Worm (Caenorhabditis elegans) whole organism, L4 larva: ENCODE data around the gene zip-5.

ENCODE experiments used
- F10B5.3 ChIP-seq: sonication (generic microtip); optimal IDR thresholded peaks from 2 replicates; lab custom pipeline; 2016; ENCODE audit warnings: mild to moderate bottlenecking, missing genetic modification characterization, missing compliant biosample characterization
- Y48G9A.11 ChIP-seq: fragments of 200-800 bp; sonication (Bioruptor generic); IDR thresholded peaks from 2 replicates; pipeline ENCODE4 v1.3.6; 2022; ENCODE audit warnings: missing genetic modification reagents, missing genetic modification characterization, missing compliant biosample characterization
- ZK337.2 ChIP-seq: fragments of 200-800 bp; sonication (Bioruptor generic); IDR thresholded peaks from 2 replicates; pipeline ENCODE4 v1.3.6; 2022; ENCODE audit warnings: missing genetic modification reagents, missing genetic modification characterization, missing compliant biosample characterization
- aha-1 ChIP-seq: fragments of 150-350 bp; peaks from one replicate; lab custom pipeline; 2014; ENCODE audit warnings: missing biosample characterization, missing genetic modification characterization
- ceh-28 ChIP-seq: fragments of 150-350 bp; optimal IDR thresholded peaks from 2 replicates; lab custom pipeline; 2014; ENCODE audit warnings: missing biosample characterization, missing genetic modification reagents, missing genetic modification characterization
- dmd-8 ChIP-seq: fragments of 200-800 bp; sonication (Bioruptor generic); IDR thresholded peaks from 2 replicates; pipeline ENCODE4 v1.3.6; 2022; ENCODE audit warnings: missing genetic modification characterization, missing compliant biosample characterization
- hif-1 ChIP-seq, 2 experiments: sonication (generic microtip); optimal IDR thresholded peaks; 2 replicates each; lab custom pipeline; 2016 to 2017; ENCODE audit warnings: missing compliant biosample characterization in 2 of 2, missing genetic modification characterization in 2 of 2, missing genetic modification reagents in 2 of 2, missing genotype in 2 of 2, mild to moderate bottlenecking in 1 of 2
- hlh-11 ChIP-seq: fragments of 200-800 bp; sonication (Bioruptor generic); optimal IDR thresholded peaks from 2 replicates; lab custom pipeline; 2018; ENCODE audit warnings: mild to moderate bottlenecking, missing genetic modification characterization, missing compliant biosample characterization
- lin-15B ChIP-seq: fragments of 150-350 bp; sonication (generic microtip); optimal IDR thresholded peaks from 3 replicates; lab custom pipeline; 2014; ENCODE audit warnings: missing biosample characterization, missing genetic modification characterization
- lin-38 ChIP-seq: fragments of 200-800 bp; sonication (Bioruptor generic); IDR thresholded peaks from 2 replicates; pipeline ENCODE4 v1.3.6; 2022; ENCODE audit warnings: missing genetic modification reagents, missing genetic modification characterization, missing compliant biosample characterization
- lin-39 ChIP-seq: fragments of 150-350 bp; optimal IDR thresholded peaks from 2 replicates; lab custom pipeline; 2014; ENCODE audit warnings: missing biosample characterization, missing genetic modification reagents, missing genetic modification characterization
- lsy-2 ChIP-seq, 2 experiments: fragments of 150-350 bp in 1 of 2; sonication (generic microtip) in 1 of 2; optimal IDR thresholded peaks; 2 replicates each; lab custom pipeline; 2014 to 2017; ENCODE audit warnings: missing biosample characterization in 2 of 2, missing genetic modification characterization in 2 of 2
- madf-5 ChIP-seq, 2 experiments: fragments of 200-800 bp; sonication (Bioruptor generic); IDR thresholded peaks; 2 replicates each; pipeline ENCODE4 v1.3.6; 2022; ENCODE audit warnings: missing compliant biosample characterization in 2 of 2, missing genetic modification characterization in 2 of 2
- mdl-1 ChIP-seq, 2 experiments: fragments of 150-350 bp in 1 of 2; sonication (generic microtip) in 1 of 2; optimal IDR thresholded peaks; 2 replicates each; lab custom pipeline; 2014 to 2017; ENCODE audit warnings: missing biosample characterization in 2 of 2, missing genetic modification characterization in 2 of 2
- nhr-11 ChIP-seq: fragments of 150-350 bp; optimal IDR thresholded peaks from 2 replicates; lab custom pipeline; 2014; ENCODE audit warnings: missing biosample characterization, missing genetic modification characterization
- nhr-28 ChIP-seq: fragments of 150-350 bp; optimal IDR thresholded peaks from 2 replicates; lab custom pipeline; 2014; ENCODE audit warnings: missing biosample characterization, missing genetic modification characterization
- nhr-6 ChIP-seq: fragments of 150-350 bp; optimal IDR thresholded peaks from 2 replicates; lab custom pipeline; 2014; ENCODE audit warnings: missing biosample characterization, missing genetic modification characterization
- nhr-76 ChIP-seq: fragments of 150-350 bp; optimal IDR thresholded peaks from 2 replicates; lab custom pipeline; 2014; ENCODE audit warnings: missing biosample characterization, missing genetic modification characterization
- set-16 ChIP-seq: fragments of 200-800 bp; sonication (Bioruptor generic); IDR thresholded peaks from 2 replicates; pipeline ENCODE4 v1.3.6; 2022; ENCODE audit warnings: missing genetic modification reagents, missing genetic modification characterization, missing compliant biosample characterization
- unc-130 ChIP-seq: sonication (generic microtip); optimal IDR thresholded peaks from 2 replicates; lab custom pipeline; 2016; ENCODE audit warnings: missing genetic modification reagents, missing genetic modification characterization, missing compliant biosample characterization
- zip-2 ChIP-seq: fragments of 150-350 bp; optimal IDR thresholded peaks from 2 replicates; lab custom pipeline; 2014; ENCODE audit warnings: missing biosample characterization, missing genetic modification characterization

Gene zip-5

DNA sequence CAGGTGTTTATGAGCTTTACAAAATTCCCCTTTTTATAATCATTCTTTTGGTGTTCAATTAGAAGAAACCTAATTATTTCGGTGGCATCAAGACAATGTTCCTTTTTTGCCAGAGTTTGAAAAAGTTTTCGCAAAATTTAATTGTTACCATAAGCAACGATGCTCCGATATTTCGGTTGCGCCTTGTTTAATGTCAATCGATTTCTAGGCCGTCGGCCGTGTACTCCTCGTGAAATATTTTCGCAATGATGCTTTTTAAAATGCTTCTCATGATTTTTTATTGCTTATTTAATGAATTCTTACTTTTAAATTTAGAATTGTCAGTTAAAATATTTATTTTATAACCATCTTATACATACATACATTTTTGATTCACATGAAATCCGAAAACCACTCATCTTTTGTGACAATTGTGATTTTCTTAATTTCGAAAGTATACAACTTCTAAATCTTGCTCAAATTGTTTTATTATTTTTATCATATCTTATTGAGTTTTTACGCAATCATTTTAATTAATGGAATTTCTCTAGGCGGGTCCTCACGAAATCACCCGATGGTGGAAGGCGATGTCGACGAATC lies 48.8 kb downstream of the zip-5 start, which contains the start of gene C50B6.3 (continued):
- TF ChIP-seq lin-39 (tag; lab: Kevin White, UChicago) (peak; percentile 10), nhr-76 (tag; lab: Kevin White, UChicago) (no peak), mdl-1 (tag; optimal IDR thresholded peaks at IDR 0.05; lab: Kevin White, UChicago) (no peak), hif-1 (tag; optimal IDR thresholded peaks at IDR 0.05; lab: Kevin White, UChicago) (peak in 1 of 2 experiments; percentile 83), zip-2 (tag; lab: Kevin White, UChicago) (peak; percentile 1), hlh-11 (peak; percentile 41), Y48G9A.11 (GFP tag; lab: Robert Waterston, UW) (peak; percentile 96), nhr-6 (tag; lab: Kevin White, UChicago) (peak; percentile 97), lin-15B (tag; lab: Kevin White, UChicago) (peak; percentile 56), nhr-28 (tag; lab: Kevin White, UChicago) (peak; percentile 20), lin-38 (GFP tag; lab: Robert Waterston, UW) (peak; percentile 71), lsy-2 (tag; optimal IDR thresholded peaks at IDR 0.05; lab: Kevin White, UChicago) (peak in 1 of 2 experiments; percentile 93), nhr-11 (tag; lab: Kevin White, UChicago) (no peak), unc-130 (GFP tag; lab: Kevin White, UChicago) (peak; percentile 71), F10B5.3 (tag; lab: Kevin White, UChicago) (no peak), ceh-28 (tag; lab: Kevin White, UChicago) (no peak)

DNA sequence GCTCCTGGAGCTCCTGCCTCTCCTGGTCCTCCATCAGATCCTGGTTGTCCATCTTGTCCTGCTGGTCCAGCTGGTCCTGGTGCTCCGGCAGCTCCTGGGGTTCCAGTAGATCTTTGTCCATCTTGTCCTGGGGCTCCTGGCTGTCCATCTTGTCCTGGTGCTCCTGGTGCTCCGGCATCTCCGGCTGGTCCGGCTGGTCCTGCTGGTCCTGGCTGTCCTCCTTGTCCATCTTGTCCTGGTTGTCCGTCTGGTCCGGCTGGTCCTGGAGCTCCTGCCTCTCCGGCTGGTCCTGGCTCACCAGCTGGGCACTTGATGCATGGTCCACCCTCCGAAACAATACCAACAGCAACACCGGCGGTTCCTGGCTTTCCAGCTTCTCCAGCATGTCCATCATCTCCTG lies 52.9 kb downstream of the zip-5 start:
- TF ChIP-seq madf-5 (GFP tag; IDR thresholded peaks at IDR 0.05; lab: Robert Waterston, UW) (0 out of 4 replicates have a peak, but pooled peaks of 1 of the 2 experiments have one; percentile 7), dmd-8 (GFP tag; lab: Robert Waterston, UW) (0 out of 2 replicates have a peak, but pooled peaks have one; percentile 10), set-16 (GFP tag; lab: Robert Waterston, UW) (peak; percentile 98)
- TF ChIP-seq, all 104 proteins: peak for 3; not testable (repeated sequence) for 101

DNA sequence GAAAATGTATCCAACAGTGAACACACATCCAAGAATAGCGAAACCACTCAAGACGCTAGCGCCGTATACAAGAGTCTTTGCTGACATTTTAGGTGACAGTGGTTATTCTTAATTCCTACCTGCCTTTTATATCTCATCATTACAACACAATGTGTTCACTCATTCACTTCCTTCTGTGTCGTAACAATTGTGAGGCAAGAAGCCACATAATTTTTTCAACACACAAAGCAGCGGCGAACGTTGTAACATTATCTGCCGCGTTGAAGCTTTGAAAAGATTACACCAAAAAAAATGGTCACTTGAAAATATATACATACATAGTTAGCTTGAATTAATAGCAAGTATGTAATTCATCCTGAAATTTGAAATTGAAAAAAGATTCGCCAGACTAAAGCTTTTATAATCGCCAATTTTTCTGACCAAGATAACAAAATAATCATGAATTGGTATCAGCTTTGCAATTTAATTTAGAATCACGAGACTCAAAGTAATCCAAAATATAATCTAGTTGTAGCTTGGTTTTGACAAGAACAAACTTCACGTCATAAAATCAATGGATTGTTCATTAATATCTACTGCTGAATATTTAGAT lies 53.7 kb downstream of the zip-5 start, which contains the start of the genes col-161 and srh-18:
Gene col-161 (minus strand): TSS at position 101 of the 592 bp plus-strand sequence.
Gene srh-18 (plus strand): TSS at position 542 of the 592 bp plus-strand sequence.
- TF ChIP-seq ZK337.2 (no peak), aha-1 (tag; lab: Kevin White, UChicago) (peak; percentile 33)
